Fruit fly (Drosophila melanogaster): ENCODE data around the gene MED11.

MED11 gene

DNA sequence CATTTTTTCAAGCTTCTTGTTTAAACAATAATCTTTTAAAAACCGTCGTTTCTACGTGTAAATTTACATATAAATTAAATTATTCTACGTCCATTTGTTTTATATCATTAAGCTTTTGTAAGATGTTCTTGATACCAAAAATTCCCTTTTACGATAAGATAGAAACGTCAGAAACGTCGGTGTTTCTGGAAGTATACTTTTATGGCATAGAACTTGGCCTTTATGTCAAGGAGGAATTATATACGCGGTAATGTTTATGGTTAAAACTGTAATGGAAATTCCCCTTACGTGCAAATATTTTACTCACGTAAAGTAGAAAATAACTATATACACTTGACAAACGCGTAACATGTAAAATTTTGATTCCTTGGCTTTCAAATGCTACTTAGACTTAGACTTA, 2.0 kb upstream of the MED11 start (continued):
- TF ChIP-seq seq (GFP tag; IDR thresholded peaks at IDR 0.05) (no peak), CG9215 (GFP tag; IDR thresholded peaks at IDR 0.05) (no peak), Nf-YA (GFP tag; IDR thresholded peaks at IDR 0.05) (no peak), Xrp1 (GFP tag; IDR thresholded peaks at IDR 0.05) (peak; percentile 17; the same call in 1 of the 2 replicates), lmd (GFP tag; IDR thresholded peaks at IDR 0.05) (no peak), slbo (GFP tag; IDR thresholded peaks at IDR 0.05) (peak; percentile 19; the same call in 1 of the 2 replicates), HLH4C (GFP tag; IDR thresholded peaks at IDR 0.05; ENCODE audit: partially characterized antibody) (0 out of 3 replicates have a peak, but pooled peaks have one; percentile 36), CG13296 (GFP tag; optimal IDR thresholded peaks at IDR 0.05) (no peak), CG3847 (GFP tag; IDR thresholded peaks at IDR 0.05) (0 out of 2 replicates have a peak, but pooled peaks have one; percentile 5), CG11398 (GFP tag; optimal IDR thresholded peaks at IDR 0.05) (no peak), Xbp1 (GFP tag; optimal IDR thresholded peaks at IDR 0.05) (peak; percentile 7), CG10565 (GFP tag; optimal IDR thresholded peaks at IDR 0.05) (no peak), CG16779 (GFP tag; IDR thresholded peaks at IDR 0.05) (no peak), odd (GFP tag; optimal IDR thresholded peaks at IDR 0.05) (no peak), bigmax (GFP tag; optimal IDR thresholded peaks at IDR 0.05) (no peak), nerfin-1 (tag; optimal IDR thresholded peaks at IDR 0.05) (no peak), exex (tag; optimal IDR thresholded peaks at IDR 0.05) (peak; percentile 4), Eip74EF (GFP tag; optimal IDR thresholded peaks at IDR 0.05) (no peak), Optix (GFP tag; IDR thresholded peaks at IDR 0.05) (no peak), CG33557 (GFP tag; optimal IDR thresholded peaks at IDR 0.05) (no peak), stwl (tag; optimal IDR thresholded peaks at IDR 0.05) (peak; percentile 73), kah (GFP tag; optimal IDR thresholded peaks at IDR 0.05) (no peak), BEAF-32 (GFP tag; optimal IDR thresholded peaks at IDR 0.05) (no peak), CG4854 (GFP tag; optimal IDR thresholded peaks at IDR 0.05) (peak; percentile 2), Ada2b (GFP tag; IDR thresholded peaks at IDR 0.05) (no peak), CG10366 (GFP tag; IDR thresholded peaks at IDR 0.05) (no peak; the same call in 1 of the 2 replicates), gro (GFP tag; optimal IDR thresholded peaks at IDR 0.05) (no peak), CG15514 (GFP tag; optimal IDR thresholded peaks at IDR 0.05) (no peak), zf30C (GFP tag; optimal IDR thresholded peaks at IDR 0.05) (no peak), Vsx1 (GFP tag; optimal IDR thresholded peaks at IDR 0.05) (no peak), CG8765 (GFP tag; IDR thresholded peaks at IDR 0.05) (no peak), CG5245 (GFP tag; optimal IDR thresholded peaks at IDR 0.05) (no peak), CG2120 (GFP tag; optimal IDR thresholded peaks at IDR 0.05) (no peak), CG3995 (GFP tag; optimal IDR thresholded peaks at IDR 0.05) (no peak), CG7271 (tag; optimal IDR thresholded peaks at IDR 0.05) (peak; percentile 28), ind (GFP tag; optimal IDR thresholded peaks at IDR 0.05) (no peak), crc (GFP tag; optimal IDR thresholded peaks at IDR 0.05) (no peak), CG11723 (GFP tag; optimal IDR thresholded peaks at IDR 0.05) (no peak), Atf6 (GFP tag; IDR thresholded peaks at IDR 0.05) (no peak), caup (GFP tag; optimal IDR thresholded peaks at IDR 0.05; ENCODE audit: severe bottlenecking) (no peak), corto (GFP tag; optimal IDR thresholded peaks at IDR 0.05) (no peak), CG30403 (GFP tag; optimal IDR thresholded peaks at IDR 0.05) (no peak), Adf1 (GFP tag; IDR thresholded peaks at IDR 0.05) (no peak), Mad (GFP tag; optimal IDR thresholded peaks at IDR 0.05) (no peak), bowl (GFP tag; IDR thresholded peaks at IDR 0.05) (no peak), trem (tag; optimal IDR thresholded peaks at IDR 0.05) (peak; percentile 9), nmo (GFP tag; optimal IDR thresholded peaks at IDR 0.05) (no peak), Sry-β (GFP tag; optimal IDR thresholded peaks at IDR 0.05) (no peak), chm (GFP tag; IDR thresholded peaks at IDR 0.05) (peak; percentile 20; the same call in 1 of the 2 replicates), CG12299 (tag; optimal IDR thresholded peaks at IDR 0.05) (no peak), gem (tag; optimal IDR thresholded peaks at IDR 0.05) (no peak)
